Worm (Caenorhabditis elegans): Measurements from ENCODE around the gene Y43E12A.2.
A peak's percentile ranks its signal among the peaks of the same experiment; 100 is the strongest.

Gene Y43E12A.2

ce11 chrIV:11029412-11029811 is 47.6 kb downstream of the Y43E12A.2 start, which contains the start of gene hrg-5:
Gene hrg-5, minus strand, starts transcription at chrIV:11029428.
- TF ChIP-seq nhr-12 (tag; optimal IDR thresholded peaks at IDR 0.05): no peak
- TF ChIP-seq unc-62 (GFP tag; optimal IDR thresholded peaks at IDR 0.05): no peak
- TF ChIP-seq ZK546.5 (tag; optimal IDR thresholded peaks at IDR 0.05): no peak
- peak; percentile 33 for TF ChIP-seq elt-2 (tag; optimal IDR thresholded peaks at IDR 0.05)
- peak; percentile 68 for TF ChIP-seq pha-4 (tag; optimal IDR thresholded peaks at IDR 0.05)
- TF ChIP-seq jun-1 (tag; optimal IDR thresholded peaks at IDR 0.05): no peak
- TF ChIP-seq eor-1 (tag; optimal IDR thresholded peaks at IDR 0.05): no peak
- peak; percentile 76 for TF ChIP-seq pqm-1 (tag; optimal IDR thresholded peaks at IDR 0.05)
- no peak for TF ChIP-seq nhr-43 (tag; optimal IDR thresholded peaks at IDR 0.05; ENCODE audit: poor library complexity, severe bottlenecking)
- no peak for TF ChIP-seq R02D3.7 (tag; optimal IDR thresholded peaks at IDR 0.05)
- TF ChIP-seq ceh-16 (tag; optimal IDR thresholded peaks at IDR 0.05): no peak
- TF ChIP-seq snpc-4 (tag; optimal IDR thresholded peaks at IDR 0.05): no peak

- TF ChIP-seq mml-1 (tag; optimal IDR thresholded peaks at IDR 0.05) (no peak), pha-4 (tag; optimal IDR thresholded peaks at IDR 0.05) (no peak), nhr-28 (tag; optimal IDR thresholded peaks at IDR 0.05) (no peak), jun-1 (tag; optimal IDR thresholded peaks at IDR 0.05) (no peak), ceh-82 (tag; optimal IDR thresholded peaks at IDR 0.05) (no peak), ceh-16 (tag; optimal IDR thresholded peaks at IDR 0.05) (no peak), nhr-11 (tag; optimal IDR thresholded peaks at IDR 0.05) (no peak), fkh-2 (tag; optimal IDR thresholded peaks at IDR 0.05) (no peak), daf-12 (tag; optimal IDR thresholded peaks at IDR 0.05) (no peak), fkh-10 (GFP tag; optimal IDR thresholded peaks at IDR 0.05) (no peak), elt-3 (tag; optimal IDR thresholded peaks at IDR 0.05) (no peak), sea-2 (GFP tag; optimal IDR thresholded peaks at IDR 0.05) (no peak), nfya-1 (tag; optimal IDR thresholded peaks at IDR 0.05; ENCODE audit: insufficient read depth) (no peak), ZK546.5 (tag; optimal IDR thresholded peaks at IDR 0.05) (no peak), nhr-67 (tag; optimal IDR thresholded peaks at IDR 0.05) (no peak), eor-1 (tag; optimal IDR thresholded peaks at IDR 0.05) (no peak)
Observed at ce11 chrIV:11030117-11030516, 48.3 kb downstream of the Y43E12A.2 start.

ce11 chrIV:11030893-11031292 is 49.0 kb downstream of the Y43E12A.2 start, which contains the start of gene hrg-4:
Gene hrg-4, minus strand, starts transcription at chrIV:11030993.
- TF ChIP-seq unc-62 (GFP tag; optimal IDR thresholded peaks at IDR 0.05) (no peak), nhr-25 (tag; optimal IDR thresholded peaks at IDR 0.05) (no peak), zag-1 (tag; optimal IDR thresholded peaks at IDR 0.05) (no peak), unc-39 (tag; optimal IDR thresholded peaks at IDR 0.05) (no peak), nhr-77 (tag; optimal IDR thresholded peaks at IDR 0.05) (no peak), fos-1 (tag; optimal IDR thresholded peaks at IDR 0.05) (no peak), ZK546.5 (tag; optimal IDR thresholded peaks at IDR 0.05) (no peak), ceh-82 (tag; optimal IDR thresholded peaks at IDR 0.05) (no peak), lsy-12 (tag; optimal IDR thresholded peaks at IDR 0.05) (no peak), ceh-28 (tag; optimal IDR thresholded peaks at IDR 0.05) (no peak), egl-5 (tag; optimal IDR thresholded peaks at IDR 0.05) (no peak)

ce11 chrIV:11031640-11032039 is 49.8 kb downstream of the Y43E12A.2 start:
- TF ChIP-seq elt-2 (tag; optimal IDR thresholded peaks at IDR 0.05) (peak; percentile 86), ztf-4 (tag; optimal IDR thresholded peaks at IDR 0.05) (no peak)

- TF ChIP-seq zag-1 (tag; optimal IDR thresholded peaks at IDR 0.05) (peak; percentile 36), unc-39 (tag; optimal IDR thresholded peaks at IDR 0.05) (no peak)
Observed at ce11 chrIV:11032288-11032687, 50.4 kb downstream of the Y43E12A.2 start, which contains the start of gene hrg-6. Gene hrg-6, plus strand, starts transcription at chrIV:11032588.
